Worm (Caenorhabditis elegans): ENCODE results near the gene Y43B11AR.3.

DNA sequence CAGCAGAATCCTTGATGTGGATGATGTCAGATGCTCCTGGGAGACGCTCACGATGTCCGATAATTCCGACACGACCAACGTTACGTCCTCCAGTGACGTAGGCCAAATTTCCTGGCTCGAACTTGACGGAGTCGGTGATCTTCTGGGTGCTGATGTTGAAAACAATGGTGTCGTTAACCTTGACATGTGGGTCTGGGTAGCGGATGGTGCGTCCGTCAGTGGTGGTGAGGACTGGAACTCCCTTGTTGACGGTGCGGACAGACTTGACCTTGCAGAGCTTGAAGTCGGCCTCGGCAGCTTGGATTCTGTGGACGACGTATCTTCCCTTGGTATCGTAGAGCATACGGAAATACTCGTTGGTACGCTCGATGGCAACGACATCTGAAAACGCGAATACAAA lies 460 bp upstream of the Y43B11AR.3 start:
- TF ChIP-seq tab-1 (GFP tag; IDR thresholded peaks at IDR 0.05) = no peak
- TF ChIP-seq cog-1 (tag; optimal IDR thresholded peaks at IDR 0.05) = no peak
